Fruit fly (Drosophila melanogaster): ENCODE measurements around the gene Neurl4.

Neurl4 gene

DNA sequence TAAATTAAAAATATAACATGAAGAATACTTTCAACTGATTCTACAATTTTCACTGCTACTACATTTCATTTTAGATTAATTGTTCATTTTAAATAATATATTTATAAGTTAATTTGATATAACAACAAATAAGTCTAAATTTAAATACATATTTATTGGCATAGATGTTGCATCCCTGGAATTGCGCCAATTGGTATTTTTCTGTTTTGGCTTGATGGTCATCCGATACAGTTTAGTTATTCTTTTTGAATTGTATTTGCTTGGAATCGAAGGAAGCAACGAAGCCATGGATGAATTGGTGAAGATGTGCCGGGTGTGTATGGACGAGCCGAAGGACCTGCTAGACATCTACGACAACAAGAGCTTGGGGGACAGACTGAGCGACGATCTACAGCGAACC, 52.7 kb downstream of the Neurl4 start, which contains the start of gene CG17361:
Gene CG17361 (plus strand): TSS at position 200 of the 400 bp plus-strand sequence.
- peak; percentile 37 for TF ChIP-seq CG14711 (tag; optimal IDR thresholded peaks at IDR 0.05)
- no peak for TF ChIP-seq CG33017 (tag; optimal IDR thresholded peaks at IDR 0.05)
- TF ChIP-seq Mnt (GFP tag; optimal IDR thresholded peaks at IDR 0.05) = no peak
- peak; percentile 15 for TF ChIP-seq CG7101 (tag; optimal IDR thresholded peaks at IDR 0.05)
- no peak for TF ChIP-seq CG7045 (GFP tag; optimal IDR thresholded peaks at IDR 0.05)

DNA sequence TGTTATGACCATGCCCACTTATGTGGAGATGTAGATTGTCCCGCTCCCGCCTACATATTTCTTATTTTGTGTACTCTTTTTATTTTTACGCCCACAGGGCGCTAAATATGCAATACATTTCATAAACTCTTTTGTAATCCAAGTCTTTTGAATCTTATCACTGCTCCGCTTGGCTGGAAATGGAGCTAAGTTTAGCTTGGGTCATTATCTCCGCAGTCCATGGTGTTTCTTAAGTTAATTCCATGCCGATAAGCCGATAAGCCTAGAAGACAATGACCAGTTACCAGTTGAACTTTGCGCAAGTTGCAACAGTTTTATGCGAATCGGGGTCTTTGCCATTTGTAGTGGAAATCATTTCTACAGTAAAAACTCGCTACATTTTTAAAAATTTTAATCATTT, 53.3 kb downstream of the Neurl4 start:
- TF ChIP-seq Mnt (GFP tag; optimal IDR thresholded peaks at IDR 0.05) (no peak), Crg-1 (GFP tag; optimal IDR thresholded peaks at IDR 0.05) (no peak), cnc (optimal IDR thresholded peaks at IDR 0.05) (no peak)

DNA sequence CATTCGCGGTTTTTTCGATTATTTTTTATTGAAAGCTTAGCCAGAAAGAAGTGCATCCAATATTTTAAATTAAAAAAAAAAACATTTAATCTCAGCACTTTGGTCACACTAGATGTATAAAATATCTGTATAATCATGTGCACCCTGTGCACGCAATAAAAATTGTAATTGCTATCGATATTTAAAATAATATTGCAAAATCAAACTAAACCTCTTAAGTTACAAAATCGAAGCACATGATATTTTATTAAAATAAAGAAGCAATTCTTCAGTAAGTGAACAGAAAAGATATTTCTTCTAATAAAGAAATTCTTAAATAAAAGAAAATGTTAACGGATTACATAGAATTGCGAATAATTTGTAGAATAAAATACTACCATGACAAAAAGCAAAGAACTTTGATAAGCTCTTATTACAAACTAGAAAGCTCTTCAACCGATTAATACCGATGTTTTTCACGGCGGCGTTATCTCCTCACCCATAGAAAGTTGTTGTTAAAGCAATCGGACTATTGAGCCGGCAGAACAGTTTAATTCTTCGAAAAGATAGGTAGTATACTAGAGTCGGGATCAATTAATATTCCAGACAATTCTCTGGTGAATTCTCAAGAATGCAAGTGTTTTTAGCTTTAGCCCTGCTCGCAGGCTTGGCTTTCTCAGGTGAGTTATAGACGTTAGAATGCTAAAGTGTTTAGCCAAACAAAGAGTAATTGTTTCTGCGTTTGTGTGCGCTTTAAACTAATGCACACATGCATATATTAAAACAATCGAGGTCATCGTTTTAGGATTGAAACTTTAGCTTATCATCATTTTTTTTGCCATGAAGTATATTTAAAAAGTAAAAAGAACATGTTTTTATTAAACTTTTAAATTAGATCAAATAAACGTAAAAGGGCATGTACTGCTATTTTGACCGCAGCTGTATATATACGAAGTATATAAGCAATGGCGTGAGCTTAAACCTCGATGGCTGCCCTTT, 55.7 kb downstream of the Neurl4 start, which contains the start of gene CtsK1:
Gene CtsK1 (plus strand): TSS at position 490 of the 978 bp plus-strand sequence.
- TF ChIP-seq Crg-1 (GFP tag; optimal IDR thresholded peaks at IDR 0.05) (no peak), bab1 (GFP tag; optimal IDR thresholded peaks at IDR 0.05) (peak; percentile 88), CG7101 (tag; optimal IDR thresholded peaks at IDR 0.05) (peak; percentile 83), CG5204 (GFP tag; optimal IDR thresholded peaks at IDR 0.05) (no peak), CG12768 (GFP tag; optimal IDR thresholded peaks at IDR 0.05) (peak; percentile 63), CG33017 (tag; optimal IDR thresholded peaks at IDR 0.05) (peak; percentile 86), kay (GFP tag; ENCODE audit: borderline replicate concordance) (no peak), Mnt (GFP tag; optimal IDR thresholded peaks at IDR 0.05) (no peak), CG7045 (GFP tag; optimal IDR thresholded peaks at IDR 0.05) (peak; percentile 25), ovo (GFP tag; optimal IDR thresholded peaks at IDR 0.05) (peak; percentile 63), cic (GFP tag; optimal IDR thresholded peaks at IDR 0.05) (no peak), pad (GFP tag; optimal IDR thresholded peaks at IDR 0.05) (peak; percentile 22), Hr96 (GFP tag; optimal IDR thresholded peaks at IDR 0.05) (no peak), CG14711 (tag; optimal IDR thresholded peaks at IDR 0.05) (peak; percentile 63), cnc (optimal IDR thresholded peaks at IDR 0.05) (no peak), tj (GFP tag; optimal IDR thresholded peaks at IDR 0.05) (peak; percentile 3), Clk (GFP tag; optimal IDR thresholded peaks at IDR 0.05) (no peak), CG11617 (GFP tag; optimal IDR thresholded peaks at IDR 0.05) (peak; percentile 30), toe (GFP tag; optimal IDR thresholded peaks at IDR 0.05) (no peak), CG1620 (GFP tag; optimal IDR thresholded peaks at IDR 0.05) (no peak)

Measured in whole organism, adult.